Worm (Caenorhabditis elegans): ENCODE results near the gene sgn-1.

sgn-1 gene

ce11 chrII:8817225-8817624, 33.8 kb upstream of the sgn-1 start (continued):
- TF ChIP-seq elt-3 (tag; optimal IDR thresholded peaks at IDR 0.05): peak in 2 of 6 experiments; percentile 39 to 66
- no peak for TF ChIP-seq mdl-1 (tag; optimal IDR thresholded peaks at IDR 0.05)
- peak; percentile 28 for TF ChIP-seq C16A3.4 (tag; optimal IDR thresholded peaks at IDR 0.05)
- TF ChIP-seq lin-39 (tag; optimal IDR thresholded peaks at IDR 0.05): no peak
- no peak for TF ChIP-seq nhr-12 (tag; optimal IDR thresholded peaks at IDR 0.05)
- no peak for TF ChIP-seq unc-62 (GFP tag; optimal IDR thresholded peaks at IDR 0.05)
- no peak for TF ChIP-seq nhr-237 (tag; optimal IDR thresholded peaks at IDR 0.05)
- TF ChIP-seq mep-1 (tag; optimal IDR thresholded peaks at IDR 0.05): no peak
- TF ChIP-seq sox-4 (tag; optimal IDR thresholded peaks at IDR 0.05): no peak
- TF ChIP-seq ztf-4 (tag; optimal IDR thresholded peaks at IDR 0.05): no peak
- TF ChIP-seq elt-2 (tag; optimal IDR thresholded peaks at IDR 0.05): no peak
- no peak for TF ChIP-seq efl-1 (optimal IDR thresholded peaks at IDR 0.05)
- peak in 1 of 2 experiments; percentile 49 for TF ChIP-seq efl-1 (GFP tag; optimal IDR thresholded peaks at IDR 0.05 in 1 of 2)
- TF ChIP-seq sptf-1 (tag; optimal IDR thresholded peaks at IDR 0.05): no peak
- TF ChIP-seq lin-35 (GFP tag; optimal IDR thresholded peaks at IDR 0.05): peak in 1 of 2 experiments; percentile 32
- TF ChIP-seq nhr-77 (tag; optimal IDR thresholded peaks at IDR 0.05): no peak
- no peak for TF ChIP-seq egl-27 (tag; optimal IDR thresholded peaks at IDR 0.05)
- TF ChIP-seq ces-1 (GFP tag; optimal IDR thresholded peaks at IDR 0.05): no peak
- no peak for TF ChIP-seq unc-98 (GFP tag; IDR thresholded peaks at IDR 0.05)
- TF ChIP-seq nhr-90 (tag; optimal IDR thresholded peaks at IDR 0.05; ENCODE audit: poor library complexity): peak; percentile 51
- TF ChIP-seq C34B4.2 (tag; optimal IDR thresholded peaks at IDR 0.05): no peak
- TF ChIP-seq efl-3 (GFP tag; optimal IDR thresholded peaks at IDR 0.05): no peak
- no peak for TF ChIP-seq ama-1 (optimal IDR thresholded peaks at IDR 0.05)
- TF ChIP-seq dsc-1 (tag; optimal IDR thresholded peaks at IDR 0.05): no peak
- no peak for TF ChIP-seq aly-2 (tag; optimal IDR thresholded peaks at IDR 0.05)
- no peak for TF ChIP-seq pax-3 (tag; optimal IDR thresholded peaks at IDR 0.05)
- peak; percentile 42 for TF ChIP-seq nhr-19 (GFP tag; conservative IDR thresholded peaks at IDR 0.05)
- TF ChIP-seq fos-1 (tag; optimal IDR thresholded peaks at IDR 0.05): no peak
- no peak for TF ChIP-seq alr-1 (tag; optimal IDR thresholded peaks at IDR 0.05; ENCODE audit: borderline replicate concordance)
- no peak for TF ChIP-seq lin-13 (GFP tag; optimal IDR thresholded peaks at IDR 0.05)
- no peak for TF ChIP-seq ceh-88 (GFP tag; IDR thresholded peaks at IDR 0.05)
- peak; percentile 58 for TF ChIP-seq nhr-71 (tag; optimal IDR thresholded peaks at IDR 0.05)
- no peak for TF ChIP-seq ztf-11 (tag; optimal IDR thresholded peaks at IDR 0.05)
- TF ChIP-seq blmp-1 (tag; optimal IDR thresholded peaks at IDR 0.05): peak; percentile 32
- peak; percentile 63 for TF ChIP-seq snu-23 (GFP tag; optimal IDR thresholded peaks at IDR 0.05)
- no peak for TF ChIP-seq ceh-82 (tag; optimal IDR thresholded peaks at IDR 0.05)
- peak; percentile 74 for TF ChIP-seq nhr-85 (tag)
- no peak for TF ChIP-seq dpl-1 (GFP tag; optimal IDR thresholded peaks at IDR 0.05)
- TF ChIP-seq nhr-11 (tag; optimal IDR thresholded peaks at IDR 0.05): no peak
- no peak for TF ChIP-seq unc-30 (tag; optimal IDR thresholded peaks at IDR 0.05)
- no peak for TF ChIP-seq unc-86 (tag; optimal IDR thresholded peaks at IDR 0.05)
- no peak for TF ChIP-seq fkh-4 (tag; optimal IDR thresholded peaks at IDR 0.05; ENCODE audit: borderline replicate concordance)
- no peak for TF ChIP-seq rnt-1 (tag; optimal IDR thresholded peaks at IDR 0.05)
- TF ChIP-seq nhr-47 (tag; optimal IDR thresholded peaks at IDR 0.05): peak; percentile 36
- TF ChIP-seq zag-1 (tag; optimal IDR thresholded peaks at IDR 0.05): no peak
- no peak for TF ChIP-seq nhr-76 (tag; optimal IDR thresholded peaks at IDR 0.05)
- peak; percentile 15 for TF ChIP-seq hpl-2 (GFP tag; optimal IDR thresholded peaks at IDR 0.05)
- TF ChIP-seq ceh-90 (tag; optimal IDR thresholded peaks at IDR 0.05): no peak
- no peak for TF ChIP-seq F16B12.6 (tag; optimal IDR thresholded peaks at IDR 0.05)
- no peak for TF ChIP-seq pqm-1 (tag; optimal IDR thresholded peaks at IDR 0.05)
- TF ChIP-seq xbp-1 (tag; optimal IDR thresholded peaks at IDR 0.05): no peak

Measured in whole organism, L1 larva.